Worm (Caenorhabditis elegans): ENCODE measurements around the gene srt-67.

DNA sequence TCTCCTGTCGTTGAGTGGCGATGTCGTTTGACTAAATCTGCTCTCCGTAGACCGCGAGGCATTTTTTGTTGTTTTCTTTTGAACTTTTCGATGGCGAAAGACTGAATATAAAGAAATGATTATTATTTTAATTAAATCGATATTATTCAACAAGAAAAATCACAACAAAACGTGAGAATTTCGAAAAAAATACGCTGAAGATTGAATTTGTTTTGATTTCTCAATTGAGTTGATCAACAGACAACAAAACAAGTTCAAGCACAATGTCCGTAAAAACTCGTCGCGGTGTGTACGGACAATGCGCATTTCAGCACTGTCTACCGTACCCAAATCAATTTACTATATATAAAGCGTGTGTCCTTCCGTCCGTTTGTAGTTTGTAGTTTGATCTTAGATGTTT is 20.7 kb upstream of the srt-67 start, which contains the start of gene B0238.9:
- TF ChIP-seq K09A11.1 (tag; optimal IDR thresholded peaks at IDR 0.05; ENCODE audit: insufficient read depth) (no peak), ceh-24 (tag; optimal IDR thresholded peaks at IDR 0.05) (no peak)

Measured in whole organism, late embryonic.